Worm (Caenorhabditis elegans): ENCODE results near the gene ZK616.8.

DNA sequence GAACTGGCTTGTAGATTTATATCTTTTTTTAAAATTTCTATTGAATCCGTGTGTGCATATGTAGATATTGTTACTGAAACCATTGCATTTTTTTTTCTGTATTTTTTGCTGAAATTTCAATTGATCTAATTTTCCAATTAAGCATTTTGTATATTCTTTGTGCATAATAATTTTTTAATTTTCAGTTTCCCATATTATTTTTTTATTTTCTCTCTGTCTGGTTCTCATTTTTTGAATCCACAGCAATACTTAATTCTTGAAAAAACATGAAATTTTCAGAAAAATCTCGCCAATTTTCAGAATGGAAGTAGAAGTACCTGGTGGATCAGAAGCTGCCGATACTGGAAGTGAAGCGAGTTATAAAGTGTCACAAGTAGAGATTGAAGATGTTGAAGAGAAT lies 45.4 kb downstream of the ZK616.8 start, which contains the start of gene sand-1:
- TF ChIP-seq nhr-90 (tag; optimal IDR thresholded peaks at IDR 0.05; ENCODE audit: poor library complexity), result no peak
- no peak for TF ChIP-seq nhr-85 (tag)
- no peak for TF ChIP-seq lin-15B (tag; optimal IDR thresholded peaks at IDR 0.05)
- no peak for TF ChIP-seq ces-1 (GFP tag; optimal IDR thresholded peaks at IDR 0.05)
- no peak for TF ChIP-seq grh-1 (GFP tag; IDR thresholded peaks at IDR 0.05)
- TF ChIP-seq tbx-2 (tag; optimal IDR thresholded peaks at IDR 0.05), result no peak
- no peak for TF ChIP-seq nhr-11 (tag; optimal IDR thresholded peaks at IDR 0.05)
- TF ChIP-seq egl-27 (tag; optimal IDR thresholded peaks at IDR 0.05), result no peak
- TF ChIP-seq ceh-63 (GFP tag; optimal IDR thresholded peaks at IDR 0.05), result no peak
- no peak for TF ChIP-seq ceh-90 (tag; optimal IDR thresholded peaks at IDR 0.05)
- no peak for TF ChIP-seq ama-1 (optimal IDR thresholded peaks at IDR 0.05)
